Worm (Caenorhabditis elegans): ENCODE data around the gene dsb-1.
A peak's percentile ranks its signal among the peaks of the same experiment; 100 is the strongest.

Gene dsb-1

ce11 chrIV:12408625-12409024, at the start of gene dsb-1:
Gene dsb-1, plus strand, starts transcription at chrIV:12408925.
- TF ChIP-seq dao-5 (tag; optimal IDR thresholded peaks at IDR 0.05), result no peak
- TF ChIP-seq W03F9.2 (tag; optimal IDR thresholded peaks at IDR 0.05), result no peak
- no peak for TF ChIP-seq him-1 (tag; optimal IDR thresholded peaks at IDR 0.05)

- TF ChIP-seq W03F9.2 (tag; optimal IDR thresholded peaks at IDR 0.05) (no peak), him-1 (tag; optimal IDR thresholded peaks at IDR 0.05) (no peak), dao-5 (tag; optimal IDR thresholded peaks at IDR 0.05) (no peak)
Measured at ce11 chrIV:12359979-12360378, 48.7 kb upstream of the dsb-1 start.

- TF ChIP-seq him-1 (tag; optimal IDR thresholded peaks at IDR 0.05), result no peak
- TF ChIP-seq dao-5 (tag; optimal IDR thresholded peaks at IDR 0.05), result no peak
- no peak for TF ChIP-seq W03F9.2 (tag; optimal IDR thresholded peaks at IDR 0.05)
Measured at ce11 chrIV:12360742-12361195, 48.0 kb upstream of the dsb-1 start, which contains the start of gene sec-24.2. Gene sec-24.2, minus strand, starts transcription at chrIV:12360792.

- TF ChIP-seq W03F9.2 (tag; optimal IDR thresholded peaks at IDR 0.05) (no peak), him-1 (tag; optimal IDR thresholded peaks at IDR 0.05) (no peak), dao-5 (tag; optimal IDR thresholded peaks at IDR 0.05) (no peak)
Measured at ce11 chrIV:12361392-12362092, 47.2 kb upstream of the dsb-1 start, which contains the start of the genes ccr-4 and ZC518.8. Gene ccr-4, plus strand, starts transcription at chrIV:12361542. Gene ZC518.8, minus strand, starts transcription at chrIV:12361908.

ce11 chrIV:12364964-12365363, 43.8 kb upstream of the dsb-1 start:
- no peak for TF ChIP-seq dao-5 (tag; optimal IDR thresholded peaks at IDR 0.05)
- TF ChIP-seq W03F9.2 (tag; optimal IDR thresholded peaks at IDR 0.05), result no peak
- no peak for TF ChIP-seq him-1 (tag; optimal IDR thresholded peaks at IDR 0.05)

- TF ChIP-seq him-1 (tag; optimal IDR thresholded peaks at IDR 0.05) (no peak), dao-5 (tag; optimal IDR thresholded peaks at IDR 0.05) (no peak), W03F9.2 (tag; optimal IDR thresholded peaks at IDR 0.05) (no peak)
Measured at ce11 chrIV:12366571-12366970, 42.2 kb upstream of the dsb-1 start.

ce11 chrIV:12371340-12371739, 37.4 kb upstream of the dsb-1 start:
- TF ChIP-seq W03F9.2 (tag; optimal IDR thresholded peaks at IDR 0.05), result no peak

ce11 chrIV:12371879-12372278, 36.8 kb upstream of the dsb-1 start, which contains the start of gene wdr-46:
Gene wdr-46, plus strand, starts transcription at chrIV:12372253.
- TF ChIP-seq him-1 (tag; optimal IDR thresholded peaks at IDR 0.05), result peak; percentile 70
- peak; percentile 86 for TF ChIP-seq W03F9.2 (tag; optimal IDR thresholded peaks at IDR 0.05)
- TF ChIP-seq dao-5 (tag; optimal IDR thresholded peaks at IDR 0.05), result no peak

- TF ChIP-seq him-1 (tag; optimal IDR thresholded peaks at IDR 0.05) (no peak), W03F9.2 (tag; optimal IDR thresholded peaks at IDR 0.05) (no peak), dao-5 (tag; optimal IDR thresholded peaks at IDR 0.05) (no peak)
Measured at ce11 chrIV:12376021-12376420, 32.7 kb upstream of the dsb-1 start, which contains the start of gene atz-1. Gene atz-1, minus strand, starts transcription at chrIV:12376121.

ce11 chrIV:12378919-12379318, 29.8 kb upstream of the dsb-1 start:
- no peak for TF ChIP-seq him-1 (tag; optimal IDR thresholded peaks at IDR 0.05)
- TF ChIP-seq W03F9.2 (tag; optimal IDR thresholded peaks at IDR 0.05), result no peak
- TF ChIP-seq dao-5 (tag; optimal IDR thresholded peaks at IDR 0.05), result no peak

- TF ChIP-seq dao-5 (tag; optimal IDR thresholded peaks at IDR 0.05) (no peak), W03F9.2 (tag; optimal IDR thresholded peaks at IDR 0.05) (no peak), him-1 (tag; optimal IDR thresholded peaks at IDR 0.05) (no peak)
Measured at ce11 chrIV:12379784-12380183, 28.9 kb upstream of the dsb-1 start, which contains the start of gene thn-1. Gene thn-1, plus strand, starts transcription at chrIV:12380084.

- TF ChIP-seq W03F9.2 (tag; optimal IDR thresholded peaks at IDR 0.05) (no peak), him-1 (tag; optimal IDR thresholded peaks at IDR 0.05) (no peak), dao-5 (tag; optimal IDR thresholded peaks at IDR 0.05) (no peak)
Measured at ce11 chrIV:12382864-12383263, 25.9 kb upstream of the dsb-1 start, which contains the start of gene thn-2. Gene thn-2, plus strand, starts transcription at chrIV:12383170.

- TF ChIP-seq him-1 (tag; optimal IDR thresholded peaks at IDR 0.05) (no peak), dao-5 (tag; optimal IDR thresholded peaks at IDR 0.05) (no peak), W03F9.2 (tag; optimal IDR thresholded peaks at IDR 0.05) (no peak)
Measured at ce11 chrIV:12385061-12385460, 23.7 kb upstream of the dsb-1 start, which contains the start of gene F28D1.6. Gene F28D1.6, minus strand, starts transcription at chrIV:12385161.

ce11 chrIV:12389951-12390350, 18.8 kb upstream of the dsb-1 start, which contains the start of gene spe-45:
Gene spe-45, minus strand, starts transcription at chrIV:12390095.
- TF ChIP-seq him-1 (tag; optimal IDR thresholded peaks at IDR 0.05), result no peak
- TF ChIP-seq W03F9.2 (tag; optimal IDR thresholded peaks at IDR 0.05), result no peak
- TF ChIP-seq dao-5 (tag; optimal IDR thresholded peaks at IDR 0.05), result no peak
